Worm (Caenorhabditis elegans) whole organism, L4/young adult: ENCODE data around the gene ctf-4.

Experiments used
- W03F9.2 ChIP-seq: fragments of 150-350 bp; optimal IDR thresholded peaks from 2 replicates; lab custom pipeline; 2014; ENCODE audit warnings: missing biosample characterization, missing genetic modification characterization
- dao-5 ChIP-seq: sonication (generic microtip); optimal IDR thresholded peaks from 2 replicates; lab custom pipeline; 2016; ENCODE audit warnings: missing genotype, missing genetic modification characterization, moderate library complexity, missing compliant biosample characterization
- him-1 ChIP-seq: sonication (generic microtip); optimal IDR thresholded peaks from 2 replicates; lab custom pipeline; 2016; ENCODE audit warnings: missing genotype, missing genetic modification reagents, missing genetic modification characterization, missing compliant biosample characterization

ctf-4 gene

ce11 chrV:10947930-10948329 lies 17.4 kb downstream of the ctf-4 start, which contains the start of gene F17C11.2:
Gene F17C11.2 (plus strand): TSS chrV:10948230.
- TF ChIP-seq W03F9.2 (tag; lab: Kevin White, UChicago) = no peak
- TF ChIP-seq him-1 (tag; lab: Kevin White, UChicago) = no peak
- TF ChIP-seq dao-5 (tag; lab: Kevin White, UChicago) = no peak

- TF ChIP-seq him-1 (tag; lab: Kevin White, UChicago) = no peak
- no peak for TF ChIP-seq W03F9.2 (tag; lab: Kevin White, UChicago)
- TF ChIP-seq dao-5 (tag; lab: Kevin White, UChicago) = no peak
Measured at ce11 chrV:10947210-10947609, 18.1 kb downstream of the ctf-4 start.

ce11 chrV:10944903-10945302 lies 20.4 kb downstream of the ctf-4 start:
- TF ChIP-seq W03F9.2 (tag; lab: Kevin White, UChicago) = no peak
- no peak for TF ChIP-seq him-1 (tag; lab: Kevin White, UChicago)
- TF ChIP-seq dao-5 (tag; lab: Kevin White, UChicago) = no peak

ce11 chrV:10942161-10942560 lies 23.2 kb downstream of the ctf-4 start, which contains the start of gene zip-9:
Gene zip-9 (plus strand): TSS chrV:10942461.
- TF ChIP-seq W03F9.2 (tag; lab: Kevin White, UChicago) (no peak), dao-5 (tag; lab: Kevin White, UChicago) (no peak), him-1 (tag; lab: Kevin White, UChicago) (no peak)

- no peak for TF ChIP-seq him-1 (tag; lab: Kevin White, UChicago)
- no peak for TF ChIP-seq W03F9.2 (tag; lab: Kevin White, UChicago)
- TF ChIP-seq dao-5 (tag; lab: Kevin White, UChicago) = no peak
Measured at ce11 chrV:10941150-10941549, 24.2 kb downstream of the ctf-4 start, which contains the start of gene F17C11.26. Gene F17C11.26 (plus strand): TSS chrV:10941450.

- no peak for TF ChIP-seq dao-5 (tag; lab: Kevin White, UChicago)
- TF ChIP-seq W03F9.2 (tag; lab: Kevin White, UChicago) = peak; percentile 19
Measured at ce11 chrV:10940571-10940991, 24.8 kb downstream of the ctf-4 start.

- no peak for TF ChIP-seq dao-5 (tag; lab: Kevin White, UChicago)
- TF ChIP-seq him-1 (tag; lab: Kevin White, UChicago) = no peak
- TF ChIP-seq W03F9.2 (tag; lab: Kevin White, UChicago) = no peak
Measured at ce11 chrV:10939990-10940570, 25.3 kb downstream of the ctf-4 start.

- TF ChIP-seq W03F9.2 (tag; lab: Kevin White, UChicago) (no peak), him-1 (tag; lab: Kevin White, UChicago) (no peak), dao-5 (tag; lab: Kevin White, UChicago) (no peak)
Measured at ce11 chrV:10938739-10939138, 26.6 kb downstream of the ctf-4 start, which contains the start of gene F17C11.11. Gene F17C11.11 (minus strand): TSS chrV:10938817.

- TF ChIP-seq dao-5 (tag; lab: Kevin White, UChicago) (no peak), W03F9.2 (tag; lab: Kevin White, UChicago) (peak; percentile 10)
Measured at ce11 chrV:10937294-10937693, 28.0 kb downstream of the ctf-4 start.

ce11 chrV:10936681-10937080 lies 28.7 kb downstream of the ctf-4 start, which contains the start of gene F17C11.12:
Gene F17C11.12 (minus strand): TSS chrV:10936920.
- no peak for TF ChIP-seq W03F9.2 (tag; lab: Kevin White, UChicago)
- no peak for TF ChIP-seq dao-5 (tag; lab: Kevin White, UChicago)
- TF ChIP-seq him-1 (tag; lab: Kevin White, UChicago) = no peak

- TF ChIP-seq dao-5 (tag; lab: Kevin White, UChicago) = no peak
- peak; percentile 21 for TF ChIP-seq W03F9.2 (tag; lab: Kevin White, UChicago)
- no peak for TF ChIP-seq him-1 (tag; lab: Kevin White, UChicago)
Measured at ce11 chrV:10932411-10932810, 32.9 kb downstream of the ctf-4 start, which contains the start of gene F58B4.5. Gene F58B4.5 (plus strand): TSS chrV:10932693.

ce11 chrV:10931189-10931588 lies 34.1 kb downstream of the ctf-4 start, which contains the start of gene scvp-1:
Gene scvp-1 (minus strand): TSS chrV:10931289.
- TF ChIP-seq W03F9.2 (tag; lab: Kevin White, UChicago) = no peak
- no peak for TF ChIP-seq him-1 (tag; lab: Kevin White, UChicago)
- TF ChIP-seq dao-5 (tag; lab: Kevin White, UChicago) = no peak

- TF ChIP-seq him-1 (tag; lab: Kevin White, UChicago) = no peak
- TF ChIP-seq W03F9.2 (tag; lab: Kevin White, UChicago) = no peak
- TF ChIP-seq dao-5 (tag; lab: Kevin White, UChicago) = no peak
Measured at ce11 chrV:10929511-10929910, 35.8 kb downstream of the ctf-4 start, which contains the start of gene F58B4.3. Gene F58B4.3 (plus strand): TSS chrV:10929811.

- TF ChIP-seq W03F9.2 (tag; lab: Kevin White, UChicago) (no peak), him-1 (tag; lab: Kevin White, UChicago) (no peak), dao-5 (tag; lab: Kevin White, UChicago) (no peak)
Measured at ce11 chrV:10925658-10926057, 39.7 kb downstream of the ctf-4 start.
